Worm (Caenorhabditis elegans) whole organism, L2 larva: Measurements from ENCODE around the gene tag-343.

Experiments
- ceh-16 ChIP-seq: fragments of 150-350 bp; optimal IDR thresholded peaks from 2 replicates; lab custom pipeline; 2014; ENCODE audit warnings: missing biosample characterization, missing genetic modification characterization
- egl-27 ChIP-seq: sonication (generic microtip); optimal IDR thresholded peaks from 3 replicates; lab custom pipeline; 2017; ENCODE audit warnings: missing biosample characterization, missing genetic modification reagents, missing genetic modification characterization
- elt-1 ChIP-seq: fragments of 150-350 bp; optimal IDR thresholded peaks from 2 replicates; lab custom pipeline; 2014; ENCODE audit warnings: missing biosample characterization, missing genetic modification characterization
- skn-1 ChIP-seq: sonication (generic microtip); optimal IDR thresholded peaks from 2 replicates; lab custom pipeline; 2017; ENCODE audit warnings: missing biosample characterization, missing genetic modification characterization
- ztf-11 ChIP-seq: sonication (generic microtip); optimal IDR thresholded peaks from 2 replicates; lab custom pipeline; 2017; ENCODE audit warnings: missing biosample characterization, missing genetic modification characterization

DNA sequence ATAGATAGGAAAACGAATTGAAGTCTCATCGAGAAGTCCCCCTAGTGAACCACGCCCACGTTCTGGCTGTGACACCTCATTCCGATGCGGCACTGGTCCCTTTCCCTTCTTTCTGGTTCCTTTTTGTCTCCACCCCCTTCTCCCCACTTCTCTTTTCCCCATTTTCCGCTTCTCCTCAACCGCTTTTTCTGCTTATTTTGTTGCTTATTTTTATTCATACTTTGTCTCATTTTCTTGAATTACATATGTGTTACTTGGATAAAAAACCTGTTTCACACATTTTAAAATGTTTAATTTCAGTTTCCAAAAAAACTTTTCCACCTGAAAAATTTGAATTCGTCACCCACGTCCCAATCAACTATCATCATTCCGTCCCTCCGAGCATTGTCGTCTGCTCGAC lies 36.8 kb upstream of the tag-343 start, which contains the start of gene lgc-53:
- no peak for TF ChIP-seq ztf-11 (tag; lab: Kevin White, UChicago)
- TF ChIP-seq egl-27 (tag; lab: Kevin White, UChicago): no peak
- no peak for TF ChIP-seq elt-1 (tag; lab: Kevin White, UChicago)
- no peak for TF ChIP-seq ceh-16 (tag; lab: Kevin White, UChicago)
- TF ChIP-seq skn-1 (tag; lab: Kevin White, UChicago): no peak
